Worm (Caenorhabditis elegans) whole organism, young adult: Measurements from ENCODE around the gene set-22.
"Not testable (repeated sequence)": the region's sequence is repeated elsewhere in the genome, so short reads cannot be mapped to it uniquely, and the experiment has no call there.

Source experiments
- C06A6.2 ChIP-seq: fragments of 200-800 bp; sonication (Bioruptor generic); conservative IDR thresholded peaks from 2 replicates; pipeline ENCODE4 v1.3.6; 2022; ENCODE audit warnings: missing genetic modification characterization, missing compliant biosample characterization
- F39B2.1 ChIP-seq: fragments of 200-800 bp; sonication (Bioruptor generic); IDR thresholded peaks from 2 replicates; pipeline ENCODE4 v1.3.6; 2022; ENCODE audit warnings: missing genetic modification reagents, missing genetic modification characterization, missing compliant biosample characterization
- F57C9.4 ChIP-seq: sonication (generic microtip); optimal IDR thresholded peaks from 2 replicates; lab custom pipeline; 2017; ENCODE audit warnings: mild to moderate bottlenecking, missing genetic modification characterization, missing compliant biosample characterization
- K12H6.12 ChIP-seq: fragments of 200-800 bp; sonication (Bioruptor generic); optimal IDR thresholded peaks from 2 replicates; lab custom pipeline; 2018; ENCODE audit warnings: mild to moderate bottlenecking, missing genetic modification characterization, missing compliant biosample characterization
- atf-7 ChIP-seq: sonication (generic microtip); optimal IDR thresholded peaks from 2 replicates; lab custom pipeline; 2017; ENCODE audit warnings: mild to moderate bottlenecking, missing genetic modification characterization, missing compliant biosample characterization
- athp-1 ChIP-seq: sonication (generic microtip); optimal IDR thresholded peaks from 2 replicates; lab custom pipeline; 2017; ENCODE audit warnings: mild to moderate bottlenecking, missing genetic modification characterization, missing compliant biosample characterization
- attf-6 ChIP-seq: fragments of 200-800 bp; sonication (Bioruptor generic); IDR thresholded peaks from 2 replicates; pipeline ENCODE4 v1.3.6; 2022; ENCODE audit warnings: missing genetic modification reagents, missing genetic modification characterization, missing compliant biosample characterization
- bed-2 ChIP-seq: fragments of 200-800 bp; sonication (Bioruptor generic); IDR thresholded peaks from 2 replicates; pipeline ENCODE4 v1.3.6; 2022; ENCODE audit warnings: missing genetic modification reagents, missing genetic modification characterization, missing compliant biosample characterization
- cebp-1 ChIP-seq, 2 experiments: fragments of 200-800 bp in 1 of 2; sonication (Bioruptor generic) in 1 of 2; sonication (generic microtip) in 1 of 2; IDR thresholded peaks in 1 of 2; optimal IDR thresholded peaks in 1 of 2; 2 replicates each; pipeline versions ENCODE4 v1.3.6 to Lab custom; 2017 to 2022; ENCODE audit warnings: missing compliant biosample characterization in 2 of 2, missing genetic modification characterization in 2 of 2, mild to moderate bottlenecking in 1 of 2, missing genetic modification reagents in 1 of 2, moderate library complexity in 1 of 2
- ceh-91 ChIP-seq: fragments of 200-800 bp; sonication (Bioruptor generic); IDR thresholded peaks from 2 replicates; pipeline ENCODE4 v1.3.6; 2022; ENCODE audit warnings: missing genetic modification reagents, missing genetic modification characterization, missing compliant biosample characterization
- chd-7 ChIP-seq: sonication (generic microtip); optimal IDR thresholded peaks from 2 replicates; lab custom pipeline; 2016; ENCODE audit warnings: mild to moderate bottlenecking, missing genetic modification characterization, moderate library complexity, missing compliant biosample characterization
- dox-1 ChIP-seq: fragments of 200-800 bp; sonication (Bioruptor generic); IDR thresholded peaks from 2 replicates; pipeline ENCODE4 v1.3.6; 2022; ENCODE audit warnings: missing genetic modification reagents, missing genetic modification characterization, missing compliant biosample characterization
- hmg-1.2 ChIP-seq: fragments of 200-800 bp; sonication (Bioruptor generic); IDR thresholded peaks from 2 replicates; pipeline ENCODE4 v1.3.6; 2022; ENCODE audit warnings: missing genetic modification reagents, missing genetic modification characterization, missing compliant biosample characterization
- hrde-1 ChIP-seq: sonication (generic microtip); optimal IDR thresholded peaks from 2 replicates; lab custom pipeline; 2016; ENCODE audit warnings: missing genetic modification characterization, mild to moderate bottlenecking, missing compliant biosample characterization, moderate library complexity, missing genotype, missing genetic modification reagents, borderline replicate concordance
- hsf-1 ChIP-seq: fragments of 200-800 bp; sonication (Bioruptor generic); IDR thresholded peaks from 2 replicates; pipeline ENCODE4 v1.3.6; 2022; ENCODE audit warnings: missing genetic modification reagents, missing genetic modification characterization, missing compliant biosample characterization
- let-607 ChIP-seq, 2 experiments: fragments of 200-800 bp in 1 of 2; sonication (Bioruptor generic) in 1 of 2; sonication (generic microtip) in 1 of 2; optimal IDR thresholded peaks; 2 replicates each; lab custom pipeline; 2016 to 2018; ENCODE audit warnings: mild to moderate bottlenecking in 2 of 2, missing compliant biosample characterization in 2 of 2, missing genetic modification characterization in 2 of 2, moderate library complexity in 2 of 2, missing genotype in 1 of 2
- mcd-1 ChIP-seq: fragments of 200-800 bp; sonication (Bioruptor generic); IDR thresholded peaks from 2 replicates; pipeline ENCODE4 v1.3.6; 2022; ENCODE audit warnings: missing genetic modification reagents, missing genetic modification characterization, missing compliant biosample characterization
- nfya-1 ChIP-seq: sonication (generic microtip); optimal IDR thresholded peaks from 2 replicates; lab custom pipeline; 2017; ENCODE audit warnings: antibody characterized with exemption, missing compliant biosample characterization, missing genetic modification characterization, borderline replicate concordance; ENCODE audit not compliant: insufficient read depth
- nfyb-1 ChIP-seq: fragments of 200-800 bp; sonication (Bioruptor generic); IDR thresholded peaks from 2 replicates; pipeline ENCODE4 v1.3.6; 2022; ENCODE audit warnings: missing genetic modification reagents, missing genetic modification characterization, missing compliant biosample characterization
- nhr-90 ChIP-seq: sonication (generic microtip); optimal IDR thresholded peaks from 2 replicates; lab custom pipeline; 2016; ENCODE audit warnings: missing genotype, mild to moderate bottlenecking, missing genetic modification characterization, missing compliant biosample characterization
- pbrm-1 ChIP-seq: fragments of 200-800 bp; sonication (Bioruptor generic); IDR thresholded peaks from 2 replicates; pipeline ENCODE4 v1.3.6; 2022; ENCODE audit warnings: missing genetic modification reagents, missing genetic modification characterization, missing compliant biosample characterization
- repo-1 ChIP-seq: sonication (generic microtip); optimal IDR thresholded peaks from 2 replicates; lab custom pipeline; 2017; ENCODE audit warnings: mild to moderate bottlenecking, missing genetic modification characterization, missing compliant biosample characterization
- snpc-1.1 ChIP-seq: sonication (generic microtip); optimal IDR thresholded peaks from 2 replicates; lab custom pipeline; 2017; ENCODE audit warnings: missing genetic modification characterization, mild to moderate bottlenecking, missing compliant biosample characterization, antibody characterized with exemption, moderate library complexity, missing genotype, missing genetic modification reagents; ENCODE audit not compliant: insufficient read depth
- snpc-1.3 ChIP-seq: sonication (generic microtip); optimal IDR thresholded peaks from 2 replicates; lab custom pipeline; 2017; ENCODE audit warnings: missing genetic modification characterization, mild to moderate bottlenecking, missing compliant biosample characterization, antibody characterized with exemption, moderate library complexity, missing genotype, missing genetic modification reagents; ENCODE audit not compliant: insufficient read depth
- snpc-4 ChIP-seq, 5 experiments: fragments of 150-350 bp in 1 of 5; sonication (generic microtip) in 4 of 5; optimal IDR thresholded peaks; 2 replicates each; lab custom pipeline; 2014 to 2018; ENCODE audit warnings: missing genetic modification characterization in 5 of 5, missing biosample characterization in 3 of 5, antibody characterized with exemption in 2 of 5, mild to moderate bottlenecking in 2 of 5, missing compliant biosample characterization in 2 of 5, missing genotype in 2 of 5, moderate library complexity in 2 of 5, missing genetic modification reagents in 1 of 5
- unc-130 ChIP-seq: sonication (generic microtip); optimal IDR thresholded peaks from 2 replicates; lab custom pipeline; 2016; ENCODE audit warnings: missing genetic modification reagents, missing genetic modification characterization, missing compliant biosample characterization
- xnd-1 ChIP-seq: sonication (generic microtip); optimal IDR thresholded peaks from 2 replicates; lab custom pipeline; 2016; ENCODE audit warnings: missing genotype, missing genetic modification reagents, missing genetic modification characterization, missing compliant biosample characterization
- ztf-18 ChIP-seq: sonication (generic microtip); optimal IDR thresholded peaks from 2 replicates; lab custom pipeline; 2016; ENCODE audit warnings: missing genotype, mild to moderate bottlenecking, missing genetic modification characterization, missing compliant biosample characterization
- ztf-3 ChIP-seq: fragments of 200-800 bp; sonication (Bioruptor generic); optimal IDR thresholded peaks from 2 replicates; lab custom pipeline; 2018; ENCODE audit warnings: mild to moderate bottlenecking, missing genetic modification characterization, missing compliant biosample characterization

set-22 gene

ce11 chrV:10453466-10453865 is 16.8 kb downstream of the set-22 start, which contains the start of gene Y32F6A.5:
Gene Y32F6A.5, minus strand, starts transcription at chrV:10453605.
- TF ChIP-seq nhr-90 (tag; lab: Kevin White, UChicago) (no peak), let-607 (tag; optimal IDR thresholded peaks at IDR 0.05; lab: Kevin White, UChicago) (no peak), F57C9.4 (no peak), snpc-1.3 (tag; lab: Kevin White, UChicago) (no peak), unc-130 (no peak), K12H6.12 (no peak), hrde-1 (no peak), ceh-91 (GFP tag; lab: Robert Waterston, UW) (no peak), nfya-1 (tag; lab: Kevin White, UChicago) (no peak), hsf-1 (GFP tag; lab: Robert Waterston, UW) (peak; percentile 64; the same call in 1 of the 2 replicates), dox-1 (0 out of 2 replicates have a peak, but pooled peaks have one; percentile 5), xnd-1 (no peak), C06A6.2 (GFP tag; lab: Robert Waterston, UW) (no peak), bed-2 (no peak)

- TF ChIP-seq snpc-4 (GFP tag; optimal IDR thresholded peaks at IDR 0.05; lab: Kevin White, UChicago) = not testable (repeated sequence)
- TF ChIP-seq snpc-4 (tag; optimal IDR thresholded peaks at IDR 0.05; lab: Kevin White, UChicago) (peak in 3 of 4 experiments; percentile 45 to 85 (median 72)), pbrm-1 (GFP tag; lab: Robert Waterston, UW) (peak; percentile 47; the same call in 1 of the 2 replicates), attf-6 (peak; percentile 76; the same call in 1 of the 2 replicates), hmg-1.2 (peak; percentile 69), snpc-1.1 (tag; lab: Kevin White, UChicago) (peak; percentile 62)
Measured at ce11 chrV:10456801-10457200, 20.1 kb downstream of the set-22 start.

ce11 chrV:10457247-10457646 is 20.5 kb downstream of the set-22 start, which contains the start of gene F22E12.1:
Gene F22E12.1, minus strand, starts transcription at chrV:10457347.
- TF ChIP-seq ztf-3 = no peak
- TF ChIP-seq mcd-1 (GFP tag; lab: Robert Waterston, UW) = no peak
- no peak for TF ChIP-seq repo-1 (tag; lab: Kevin White, UChicago)
- TF ChIP-seq nfyb-1 = no peak
- no peak for TF ChIP-seq pbrm-1 (GFP tag; lab: Robert Waterston, UW)
- TF ChIP-seq atf-7 (tag; lab: Kevin White, UChicago) = no peak
- TF ChIP-seq F39B2.1 (GFP tag; lab: Robert Waterston, UW) = no peak
- no peak for TF ChIP-seq chd-7 (tag; lab: Kevin White, UChicago)

- TF ChIP-seq cebp-1 (GFP tag; IDR thresholded peaks at IDR 0.05; lab: Robert Waterston, UW) (no peak), cebp-1 (tag; optimal IDR thresholded peaks at IDR 0.05; lab: Kevin White, UChicago) (no peak)
Measured at ce11 chrV:10460685-10461084, 24.0 kb downstream of the set-22 start.

ce11 chrV:10462066-10462465 is 25.4 kb downstream of the set-22 start, which contains the start of gene chw-1:
Gene chw-1, plus strand, starts transcription at chrV:10462282.
- TF ChIP-seq ztf-18 (tag; lab: Kevin White, UChicago) (no peak), nfya-1 (tag; lab: Kevin White, UChicago) (no peak), athp-1 (no peak)
